Fruit fly (Drosophila melanogaster) whole organism, adult: ENCODE data around the gene CG12355.

Source experiments
- CG11617 ChIP-seq: fragments of 200-800 bp; sonication (Bioruptor generic); optimal IDR thresholded peaks from 2 replicates; lab custom pipeline; 2017; ENCODE audit warnings: mild to moderate bottlenecking, missing biosample characterization, missing genetic modification reagents, missing genetic modification characterization
- CG12768 ChIP-seq: fragments of 200-800 bp; sonication (Bioruptor generic); optimal IDR thresholded peaks from 2 replicates; lab custom pipeline; 2017; ENCODE audit warnings: missing biosample characterization, missing genetic modification characterization, mild to moderate bottlenecking, moderate library complexity, missing genetic modification reagents
- CG1620 ChIP-seq: fragments of 200-800 bp; sonication (Bioruptor generic); optimal IDR thresholded peaks from 2 replicates; lab custom pipeline; 2016; ENCODE audit warnings: missing biosample characterization, missing genetic modification characterization
- CG33017 ChIP-seq: fragments of 200-800 bp; sonication (Bioruptor generic); optimal IDR thresholded peaks from 2 replicates; lab custom pipeline; 2018; ENCODE audit warnings: missing biosample characterization, mild to moderate bottlenecking, missing genetic modification characterization, moderate library complexity
- CG7101 ChIP-seq: fragments of 200-800 bp; sonication (Bioruptor generic); optimal IDR thresholded peaks from 2 replicates; lab custom pipeline; 2018; ENCODE audit warnings: missing biosample characterization, mild to moderate bottlenecking, missing genetic modification characterization, moderate library complexity
- Clk ChIP-seq: fragments of 200-800 bp; sonication (Bioruptor generic); optimal IDR thresholded peaks from 2 replicates; lab custom pipeline; 2017; ENCODE audit warnings: missing biosample characterization, missing genetic modification characterization
- Crg-1 ChIP-seq: fragments of 200-800 bp; sonication (Bioruptor generic); optimal IDR thresholded peaks from 2 replicates; lab custom pipeline; 2016; ENCODE audit warnings: missing biosample characterization, missing genetic modification characterization
- Hr96 ChIP-seq: fragments of 200-800 bp; sonication (Bioruptor generic); optimal IDR thresholded peaks from 2 replicates; lab custom pipeline; 2016; ENCODE audit warnings: missing biosample characterization, missing genetic modification characterization
- Mnt ChIP-seq: fragments of 200-800 bp; sonication (Bioruptor generic); optimal IDR thresholded peaks from 2 replicates; lab custom pipeline; 2016; ENCODE audit warnings: missing biosample characterization, mild to moderate bottlenecking, missing genetic modification characterization
- cic ChIP-seq: fragments of 200-800 bp; sonication (Bioruptor generic); optimal IDR thresholded peaks from 2 replicates; lab custom pipeline; 2017; ENCODE audit warnings: missing biosample characterization, mild to moderate bottlenecking, missing genetic modification characterization, moderate library complexity
- cnc ChIP-seq, 2 experiments: fragments of >200 bp; optimal IDR thresholded peaks; 2 replicates each; lab custom pipeline; 2017
- kay ChIP-seq: fragments of 200-800 bp; sonication (Bioruptor generic); peaks from one replicate; lab custom pipeline; 2016; ENCODE audit warnings: missing biosample characterization, missing genetic modification characterization, borderline replicate concordance
- tj ChIP-seq: fragments of 200-800 bp; sonication (Bioruptor generic); optimal IDR thresholded peaks from 3 replicates; lab custom pipeline; 2017; ENCODE audit warnings: missing biosample characterization, mild to moderate bottlenecking, missing genetic modification characterization, moderate library complexity

dm6 chr3L:15539903-15540409 lies 44.6 kb upstream of the CG12355 start:
- no peak for TF ChIP-seq CG7101
- no peak for TF ChIP-seq CG11617 (GFP tag; lab: Kevin White, UChicago)
- no peak for TF ChIP-seq CG12768 (GFP tag; lab: Kevin White, UChicago)
- no peak for TF ChIP-seq cic (GFP tag; lab: Kevin White, UChicago)
- TF ChIP-seq Clk: no peak
- no peak for TF ChIP-seq cnc (optimal IDR thresholded peaks at IDR 0.05; lab: Kevin White, UChicago)
- no peak for TF ChIP-seq CG33017
- TF ChIP-seq Crg-1 (GFP tag; lab: Kevin White, UChicago): no peak
- TF ChIP-seq tj (GFP tag; lab: Kevin White, UChicago): peak; percentile 97
- TF ChIP-seq Mnt: no peak
- no peak for TF ChIP-seq Hr96 (GFP tag; lab: Kevin White, UChicago)
- TF ChIP-seq CG1620 (GFP tag; lab: Kevin White, UChicago): no peak
- no peak for TF ChIP-seq kay (GFP tag; lab: Kevin White, UChicago)
